Worm (Caenorhabditis elegans): ENCODE data around the gene tnc-2.

DNA sequence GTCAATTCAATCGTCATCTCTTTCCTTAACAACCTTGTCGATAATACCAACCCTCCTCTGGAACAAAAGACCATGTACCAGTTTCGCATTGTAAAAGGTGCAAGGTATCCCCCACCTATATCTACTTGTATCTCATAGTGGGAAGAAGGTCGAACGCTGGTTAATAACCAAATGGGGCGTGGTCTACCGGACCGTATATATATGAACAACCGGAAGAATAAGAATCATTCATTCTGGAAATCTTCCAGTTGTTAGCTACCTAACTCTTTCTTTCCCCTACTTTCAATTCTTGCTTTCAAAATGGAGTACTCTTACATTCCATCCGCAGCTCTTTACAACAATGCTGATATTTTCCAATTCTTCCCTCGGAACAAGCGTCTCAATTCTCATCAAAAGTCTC is 5.4 kb upstream of the tnc-2 start, which contains the start of gene ZK673.5:
- TF ChIP-seq ceh-13 (GFP tag; optimal IDR thresholded peaks at IDR 0.05) (no peak), tbx-37 (GFP tag; conservative IDR thresholded peaks at IDR 0.05) (no peak), ama-1 (optimal IDR thresholded peaks at IDR 0.05) (no peak), aly-1 (tag; optimal IDR thresholded peaks at IDR 0.05) (no peak), B0310.2 (tag; optimal IDR thresholded peaks at IDR 0.05) (no peak)

Data from whole organism, early embryonic.